Worm (Caenorhabditis elegans) whole organism, late embryonic: Measurements from ENCODE around the gene Y55F3AM.9.
A peak's percentile ranks its signal among the peaks of the same experiment; 100 is the strongest.

Source experiments
- C08G9.2 ChIP-seq: sonication (generic microtip); optimal IDR thresholded peaks from 2 replicates; lab custom pipeline; 2016; ENCODE audit warnings: mild to moderate bottlenecking, missing genetic modification characterization, moderate library complexity, missing compliant biosample characterization
- C38D4.7 ChIP-seq: fragments of 200-800 bp; sonication (Bioruptor generic); optimal IDR thresholded peaks from 2 replicates; lab custom pipeline; 2018; ENCODE audit warnings: mild to moderate bottlenecking, missing genetic modification characterization, moderate library complexity, missing compliant biosample characterization
- F13H6.1 ChIP-seq: sonication (generic microtip); optimal IDR thresholded peaks from 2 replicates; lab custom pipeline; 2016; ENCODE audit warnings: missing genetic modification characterization, missing compliant biosample characterization
- T23F11.4 ChIP-seq: fragments of 200-800 bp; sonication (Bioruptor generic); optimal IDR thresholded peaks from 2 replicates; lab custom pipeline; 2018; ENCODE audit warnings: mild to moderate bottlenecking, missing genetic modification characterization, missing compliant biosample characterization
- ama-1 ChIP-seq: fragments of 150-350 bp; optimal IDR thresholded peaks from 2 replicates; lab custom pipeline; 2014
- ceh-19 ChIP-seq: fragments of 200-800 bp; sonication (Bioruptor generic); optimal IDR thresholded peaks from 2 replicates; lab custom pipeline; 2018; ENCODE audit warnings: mild to moderate bottlenecking, missing genetic modification characterization, missing compliant biosample characterization
- ceh-2 ChIP-seq: sonication (generic microtip); optimal IDR thresholded peaks from 2 replicates; lab custom pipeline; 2016; ENCODE audit warnings: missing genotype, missing genetic modification characterization, missing compliant biosample characterization
- ceh-24 ChIP-seq: sonication (generic microtip); optimal IDR thresholded peaks from 2 replicates; lab custom pipeline; 2016; ENCODE audit warnings: mild to moderate bottlenecking, missing genetic modification characterization, missing compliant biosample characterization
- ceh-30 ChIP-seq: fragments of 150-350 bp; optimal IDR thresholded peaks from 2 replicates; lab custom pipeline; 2014; ENCODE audit warnings: missing biosample characterization, missing genetic modification characterization
- ceh-31 ChIP-seq: sonication (generic microtip); optimal IDR thresholded peaks from 2 replicates; lab custom pipeline; 2016; ENCODE audit warnings: missing genetic modification characterization, missing compliant biosample characterization
- ceh-34 ChIP-seq: sonication (generic microtip); optimal IDR thresholded peaks from 2 replicates; lab custom pipeline; 2016; ENCODE audit warnings: mild to moderate bottlenecking, missing genetic modification characterization, missing compliant biosample characterization
- ceh-48 ChIP-seq: sonication (generic microtip); optimal IDR thresholded peaks from 2 replicates; lab custom pipeline; 2016; ENCODE audit warnings: missing genetic modification characterization, inconsistent platforms, missing compliant biosample characterization
- ceh-6 ChIP-seq: fragments of 200-800 bp; sonication (Bioruptor generic); optimal IDR thresholded peaks from 2 replicates; lab custom pipeline; 2018; ENCODE audit warnings: mild to moderate bottlenecking, missing genetic modification characterization, missing compliant biosample characterization
- che-1 ChIP-seq: sonication (generic microtip); optimal IDR thresholded peaks from 2 replicates; lab custom pipeline; 2016; ENCODE audit warnings: mild to moderate bottlenecking, missing genetic modification characterization, missing compliant biosample characterization
- elt-2 ChIP-seq: sonication (generic microtip); optimal IDR thresholded peaks from 2 replicates; lab custom pipeline; 2016; ENCODE audit warnings: missing genetic modification reagents, missing genetic modification characterization, missing compliant biosample characterization
- ets-4 ChIP-seq: sonication (generic microtip); optimal IDR thresholded peaks from 2 replicates; lab custom pipeline; 2016; ENCODE audit warnings: missing genetic modification characterization, missing compliant biosample characterization
- fax-1 ChIP-seq: sonication (generic microtip); optimal IDR thresholded peaks from 2 replicates; lab custom pipeline; 2016; ENCODE audit warnings: missing genotype, missing genetic modification characterization, missing compliant biosample characterization
- gmeb-2 ChIP-seq: sonication (generic microtip); optimal IDR thresholded peaks from 2 replicates; lab custom pipeline; 2016; ENCODE audit warnings: missing genetic modification characterization, inconsistent platforms, missing compliant biosample characterization
- hlh-13 ChIP-seq: fragments of 200-800 bp; sonication (Bioruptor generic); optimal IDR thresholded peaks from 2 replicates; lab custom pipeline; 2018; ENCODE audit warnings: mild to moderate bottlenecking, missing genetic modification characterization, missing compliant biosample characterization
- hlh-15 ChIP-seq: sonication (generic microtip); optimal IDR thresholded peaks from 2 replicates; lab custom pipeline; 2016; ENCODE audit warnings: missing genetic modification characterization, missing compliant biosample characterization
- hlh-30 ChIP-seq: sonication (generic microtip); optimal IDR thresholded peaks from 2 replicates; lab custom pipeline; 2017; ENCODE audit warnings: antibody characterized with exemption, missing genetic modification characterization, missing compliant biosample characterization; ENCODE audit not compliant: insufficient read depth
- hlh-6 ChIP-seq: sonication (generic microtip); optimal IDR thresholded peaks from 2 replicates; lab custom pipeline; 2016; ENCODE audit warnings: missing genotype, missing genetic modification characterization, missing compliant biosample characterization
- hlh-8 ChIP-seq: sonication (generic microtip); optimal IDR thresholded peaks from 2 replicates; lab custom pipeline; 2016; ENCODE audit warnings: missing genotype, missing genetic modification characterization, missing compliant biosample characterization
- lim-6 ChIP-seq: sonication (generic microtip); optimal IDR thresholded peaks from 2 replicates; lab custom pipeline; 2016; ENCODE audit warnings: missing genetic modification characterization, missing compliant biosample characterization
- lin-11 ChIP-seq: fragments of 200-800 bp; sonication (Bioruptor generic); optimal IDR thresholded peaks from 2 replicates; lab custom pipeline; 2018; ENCODE audit warnings: mild to moderate bottlenecking, missing genetic modification characterization, missing compliant biosample characterization
- nfya-1 ChIP-seq: sonication (generic microtip); optimal IDR thresholded peaks from 2 replicates; lab custom pipeline; 2017; ENCODE audit warnings: missing genetic modification characterization, mild to moderate bottlenecking, missing compliant biosample characterization, antibody characterized with exemption, moderate library complexity
- nhr-11 ChIP-seq: fragments of 150-350 bp; optimal IDR thresholded peaks from 2 replicates; lab custom pipeline; 2014; ENCODE audit warnings: missing biosample characterization, missing genetic modification characterization
- nhr-232 ChIP-seq: sonication (generic microtip); optimal IDR thresholded peaks from 2 replicates; lab custom pipeline; 2016; ENCODE audit warnings: missing genetic modification characterization, missing compliant biosample characterization
- npax-4 ChIP-seq: sonication (generic microtip); optimal IDR thresholded peaks from 2 replicates; lab custom pipeline; 2016; ENCODE audit warnings: missing genetic modification characterization, missing compliant biosample characterization
- pag-3 ChIP-seq: sonication (generic microtip); optimal IDR thresholded peaks from 2 replicates; lab custom pipeline; 2016; ENCODE audit warnings: missing compliant biosample characterization, missing genetic modification characterization, borderline replicate concordance
- pat-9 ChIP-seq: fragments of 200-800 bp; sonication (Bioruptor generic); optimal IDR thresholded peaks from 2 replicates; lab custom pipeline; 2018; ENCODE audit warnings: mild to moderate bottlenecking, missing genetic modification characterization, moderate library complexity, missing compliant biosample characterization
- pha-4 ChIP-seq: fragments of 150-350 bp; optimal IDR thresholded peaks from 2 replicates; lab custom pipeline; 2018; ENCODE audit warnings: missing biosample characterization, missing genetic modification reagents, missing genetic modification characterization
- pqm-1 ChIP-seq: sonication (generic microtip); optimal IDR thresholded peaks from 2 replicates; lab custom pipeline; 2016; ENCODE audit warnings: missing genetic modification characterization, missing compliant biosample characterization
- sox-4 ChIP-seq: sonication (generic microtip); optimal IDR thresholded peaks from 2 replicates; lab custom pipeline; 2017; ENCODE audit warnings: mild to moderate bottlenecking, missing genetic modification characterization, inconsistent platforms, missing compliant biosample characterization
- tbx-2 ChIP-seq: sonication (generic microtip); optimal IDR thresholded peaks from 2 replicates; lab custom pipeline; 2016; ENCODE audit warnings: missing genetic modification characterization, missing compliant biosample characterization
- ttx-3 ChIP-seq: sonication (generic microtip); optimal IDR thresholded peaks from 2 replicates; lab custom pipeline; 2016; ENCODE audit warnings: missing genetic modification reagents, missing genetic modification characterization, missing compliant biosample characterization
- unc-3 ChIP-seq, 2 experiments: fragments of 200-800 bp in 1 of 2; sonication (Bioruptor generic) in 1 of 2; sonication (generic microtip) in 1 of 2; conservative IDR thresholded peaks in 1 of 2; optimal IDR thresholded peaks in 1 of 2; 2 replicates each; pipeline versions ENCODE4 v1.3.6 to Lab custom; 2016 to 2022; ENCODE audit warnings: missing compliant biosample characterization in 2 of 2, missing genetic modification characterization in 2 of 2, missing genetic modification reagents in 1 of 2
- unc-42 ChIP-seq: sonication (generic microtip); optimal IDR thresholded peaks from 2 replicates; lab custom pipeline; 2016; ENCODE audit warnings: missing genotype, missing genetic modification characterization, missing compliant biosample characterization

Gene Y55F3AM.9

DNA sequence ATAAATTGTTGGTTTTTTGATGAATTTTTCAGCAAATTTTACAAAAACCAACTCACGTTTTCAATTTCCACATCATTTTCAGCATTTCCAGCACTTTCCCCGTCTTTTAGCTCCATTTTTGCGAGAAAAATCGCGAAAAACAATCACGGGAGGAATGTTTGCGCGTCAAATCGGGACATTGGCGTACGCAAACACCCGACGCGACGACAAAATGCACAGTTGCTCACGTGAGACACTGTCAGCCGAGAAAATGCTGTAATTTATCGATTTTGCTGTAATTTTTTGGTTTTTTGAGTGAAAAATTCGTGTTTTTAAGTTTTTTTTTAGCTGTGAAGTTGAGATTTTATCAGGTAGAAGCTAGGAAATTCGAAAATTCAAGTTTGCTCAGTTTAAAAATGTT, at the start of gene Y55F3AM.9:
Gene Y55F3AM.9, minus strand, starts transcription at position 189 of the 400 bp plus-strand sequence.
- TF ChIP-seq npax-4 (no peak), hlh-8 (tag; lab: Kevin White, UChicago) (no peak), hlh-15 (tag; lab: Kevin White, UChicago) (no peak), pag-3 (no peak), F13H6.1 (tag; lab: Kevin White, UChicago) (no peak), pqm-1 (tag; lab: Kevin White, UChicago) (no peak), ceh-31 (tag; lab: Kevin White, UChicago) (no peak), pat-9 (tag; lab: Kevin White, UChicago) (no peak), lin-11 (tag; lab: Kevin White, UChicago) (no peak), tbx-2 (tag; lab: Kevin White, UChicago) (peak; percentile 1), hlh-30 (peak; percentile 92), ceh-34 (no peak), nfya-1 (tag; lab: Kevin White, UChicago) (peak; percentile 30), C08G9.2 (tag; lab: Kevin White, UChicago) (no peak), unc-3 (GFP tag; conservative IDR thresholded peaks at IDR 0.05; lab: Robert Waterston, UW) (no peak), unc-3 (tag; optimal IDR thresholded peaks at IDR 0.05; lab: Kevin White, UChicago) (no peak), hlh-6 (tag; lab: Kevin White, UChicago) (no peak), unc-42 (tag; lab: Kevin White, UChicago) (no peak), ceh-48 (peak; percentile 46), hlh-13 (GFP tag; lab: Kevin White, UChicago) (no peak), ama-1 (no peak), ceh-30 (tag; lab: Kevin White, UChicago) (peak; percentile 46), pha-4 (tag; lab: Kevin White, UChicago) (no peak), sox-4 (no peak), ceh-6 (GFP tag; lab: Kevin White, UChicago) (no peak), ets-4 (tag; lab: Kevin White, UChicago) (no peak)

DNA sequence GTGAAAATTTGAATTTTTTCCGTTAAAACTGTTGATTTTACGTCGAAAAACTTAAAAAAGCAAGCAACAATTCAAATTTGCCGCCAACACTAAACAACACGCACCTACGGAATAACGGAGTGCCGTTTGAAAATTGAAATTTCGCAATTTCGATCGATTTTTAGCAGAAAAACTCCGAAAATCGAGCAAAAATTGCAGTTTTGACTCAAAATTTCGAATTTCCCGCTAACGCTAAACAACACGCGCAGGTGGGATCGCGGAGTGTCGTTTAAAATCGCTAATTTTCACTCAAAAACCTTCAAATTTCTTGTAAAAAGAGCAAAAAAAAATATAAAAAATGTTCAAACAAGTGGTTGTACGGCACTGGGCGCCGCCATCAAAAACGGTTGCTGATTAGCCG, 49.0 kb upstream of the Y55F3AM.9 start:
- TF ChIP-seq ceh-19 (GFP tag; lab: Kevin White, UChicago) (no peak), pat-9 (tag; lab: Kevin White, UChicago) (no peak), hlh-30 (no peak), nhr-232 (tag; lab: Kevin White, UChicago) (no peak), ceh-31 (tag; lab: Kevin White, UChicago) (no peak)

DNA sequence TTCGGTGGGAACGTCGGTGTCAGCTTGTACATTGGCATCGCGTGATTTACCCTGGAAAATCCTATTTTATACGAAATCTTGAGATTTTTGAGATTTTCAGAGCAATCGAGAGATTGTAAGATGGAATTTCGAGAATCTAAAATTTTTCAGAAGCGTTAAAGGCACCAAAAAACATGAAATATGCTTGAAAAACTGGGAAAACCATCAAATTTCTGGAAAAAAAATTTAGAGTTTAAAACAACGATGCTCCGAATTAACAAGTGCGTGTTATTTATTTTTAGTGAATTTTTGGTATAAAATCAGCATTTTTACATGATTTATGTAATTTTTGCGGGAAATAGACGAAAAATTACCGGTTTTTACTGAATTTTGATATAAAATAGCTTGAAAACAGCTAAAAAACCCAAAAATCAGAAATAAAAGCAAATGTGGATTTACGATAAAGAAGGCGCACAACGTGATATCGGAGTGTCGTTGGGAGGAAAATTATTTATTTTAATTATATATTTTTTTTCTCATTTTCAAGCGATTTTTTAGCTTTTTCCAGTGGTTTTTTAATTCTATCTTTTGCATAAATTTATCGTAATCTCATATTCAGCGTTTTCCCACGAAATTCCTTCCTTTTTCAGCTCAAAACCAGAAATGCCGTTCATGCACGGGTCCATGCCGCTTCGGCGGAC, 46.9 kb upstream of the Y55F3AM.9 start, which contains the start of the genes Y55F3AM.13 and mrps-25:
Gene Y55F3AM.13, minus strand, starts transcription at position 51 of the 680 bp plus-strand sequence.
Gene mrps-25, plus strand, starts transcription at position 630 of the 680 bp plus-strand sequence.
- no peak for TF ChIP-seq nhr-11
- no peak for TF ChIP-seq hlh-15 (tag; lab: Kevin White, UChicago)
- TF ChIP-seq ceh-31 (tag; lab: Kevin White, UChicago), result no peak
- no peak for TF ChIP-seq hlh-30
- no peak for TF ChIP-seq npax-4
- no peak for TF ChIP-seq lim-6 (tag; lab: Kevin White, UChicago)
- TF ChIP-seq gmeb-2 (tag; lab: Kevin White, UChicago), result peak; percentile 11
- no peak for TF ChIP-seq C38D4.7
- no peak for TF ChIP-seq ceh-2 (tag; lab: Kevin White, UChicago)
- TF ChIP-seq ceh-24 (tag; lab: Kevin White, UChicago), result no peak
- no peak for TF ChIP-seq unc-3 (GFP tag; conservative IDR thresholded peaks at IDR 0.05; lab: Robert Waterston, UW)
- TF ChIP-seq unc-3 (tag; optimal IDR thresholded peaks at IDR 0.05; lab: Kevin White, UChicago), result no peak
- TF ChIP-seq unc-42 (tag; lab: Kevin White, UChicago), result peak; percentile 18
- no peak for TF ChIP-seq che-1 (tag; lab: Kevin White, UChicago)
- no peak for TF ChIP-seq ceh-6 (GFP tag; lab: Kevin White, UChicago)
- TF ChIP-seq fax-1 (tag; lab: Kevin White, UChicago), result no peak
- no peak for TF ChIP-seq nfya-1 (tag; lab: Kevin White, UChicago)
- TF ChIP-seq elt-2 (tag; lab: Kevin White, UChicago), result peak; percentile 4
- TF ChIP-seq ceh-48, result no peak
- TF ChIP-seq T23F11.4 (GFP tag; lab: Kevin White, UChicago), result no peak
- TF ChIP-seq hlh-13 (GFP tag; lab: Kevin White, UChicago), result no peak
- no peak for TF ChIP-seq pqm-1 (tag; lab: Kevin White, UChicago)
- no peak for TF ChIP-seq ttx-3
